Worm (Caenorhabditis elegans) whole organism, L4/young adult: ENCODE measurements around the gene flp-7.

Experiments used
- dao-5 ChIP-seq: sonication (generic microtip); optimal IDR thresholded peaks from 2 replicates; lab custom pipeline; 2016; ENCODE audit warnings: missing genotype, missing genetic modification characterization, moderate library complexity, missing compliant biosample characterization
- him-1 ChIP-seq: sonication (generic microtip); optimal IDR thresholded peaks from 2 replicates; lab custom pipeline; 2016; ENCODE audit warnings: missing genotype, missing genetic modification reagents, missing genetic modification characterization, missing compliant biosample characterization

- TF ChIP-seq dao-5 (no peak), him-1 (no peak)
These were observed 4.4 kb downstream of the flp-7 start, which contains the start of gene F49E10.2 for ce11 chrX:5890080-5890479.
